Worm (Caenorhabditis elegans): ENCODE results near the gene T15B7.15.

The T15B7.15 gene

ce11 chrV:6839008-6839407, 543 bp upstream of the T15B7.15 start, which contains the start of gene hpo-8:
hpo-8 (plus strand) TSS chrV:6839289.
- TF ChIP-seq dao-5 (tag; optimal IDR thresholded peaks at IDR 0.05) (no peak), W03F9.2 (tag; optimal IDR thresholded peaks at IDR 0.05) (no peak), him-1 (tag; optimal IDR thresholded peaks at IDR 0.05) (no peak)

ce11 chrV:6836036-6836435, 2.4 kb downstream of the T15B7.15 start:
- no peak for TF ChIP-seq dao-5 (tag; optimal IDR thresholded peaks at IDR 0.05)
- no peak for TF ChIP-seq him-1 (tag; optimal IDR thresholded peaks at IDR 0.05)
- TF ChIP-seq W03F9.2 (tag; optimal IDR thresholded peaks at IDR 0.05) = no peak

ce11 chrV:6835242-6835641, 3.2 kb downstream of the T15B7.15 start, which contains the start of the genes T15B7.14 and col-143:
T15B7.14 (minus strand) TSS chrV:6835342.
col-143 (plus strand) TSS chrV:6835635.
- TF ChIP-seq him-1 (tag; optimal IDR thresholded peaks at IDR 0.05) (no peak), W03F9.2 (tag; optimal IDR thresholded peaks at IDR 0.05) (no peak)

ce11 chrV:6831539-6831938, 6.9 kb downstream of the T15B7.15 start:
- TF ChIP-seq him-1 (tag; optimal IDR thresholded peaks at IDR 0.05) = no peak
- no peak for TF ChIP-seq dao-5 (tag; optimal IDR thresholded peaks at IDR 0.05)
- no peak for TF ChIP-seq W03F9.2 (tag; optimal IDR thresholded peaks at IDR 0.05)

- TF ChIP-seq him-1 (tag; optimal IDR thresholded peaks at IDR 0.05) (no peak), dao-5 (tag; optimal IDR thresholded peaks at IDR 0.05) (no peak), W03F9.2 (tag; optimal IDR thresholded peaks at IDR 0.05) (no peak)
These were observed 7.7 kb downstream of the T15B7.15 start, which contains the start of gene col-142 for ce11 chrV:6830755-6831227. col-142 (plus strand) TSS chrV:6831177.

- TF ChIP-seq dao-5 (tag; optimal IDR thresholded peaks at IDR 0.05) (no peak), him-1 (tag; optimal IDR thresholded peaks at IDR 0.05) (no peak), W03F9.2 (tag; optimal IDR thresholded peaks at IDR 0.05) (no peak)
These were observed 8.4 kb downstream of the T15B7.15 start for ce11 chrV:6830075-6830474.

- TF ChIP-seq dao-5 (tag; optimal IDR thresholded peaks at IDR 0.05) (no peak), him-1 (tag; optimal IDR thresholded peaks at IDR 0.05) (no peak), W03F9.2 (tag; optimal IDR thresholded peaks at IDR 0.05) (no peak)
These were observed 9.1 kb downstream of the T15B7.15 start, which contains the start of gene col-141 for ce11 chrV:6829404-6829803. col-141 (plus strand) TSS chrV:6829704.

ce11 chrV:6828786-6829185, 9.7 kb downstream of the T15B7.15 start, which contains the start of gene dmsr-15:
dmsr-15 (minus strand) TSS chrV:6828886.
- TF ChIP-seq him-1 (tag; optimal IDR thresholded peaks at IDR 0.05) (no peak), dao-5 (tag; optimal IDR thresholded peaks at IDR 0.05) (no peak), W03F9.2 (tag; optimal IDR thresholded peaks at IDR 0.05) (no peak)

- TF ChIP-seq W03F9.2 (tag; optimal IDR thresholded peaks at IDR 0.05) = no peak
- TF ChIP-seq dao-5 (tag; optimal IDR thresholded peaks at IDR 0.05) = no peak
- TF ChIP-seq him-1 (tag; optimal IDR thresholded peaks at IDR 0.05) = no peak
These were observed 15.0 kb downstream of the T15B7.15 start for ce11 chrV:6823432-6823831.

ce11 chrV:6821509-6821908, 17.0 kb downstream of the T15B7.15 start, which contains the start of gene T15B7.8:
T15B7.8 (plus strand) TSS chrV:6821809.
- TF ChIP-seq him-1 (tag; optimal IDR thresholded peaks at IDR 0.05) (no peak), W03F9.2 (tag; optimal IDR thresholded peaks at IDR 0.05) (no peak), dao-5 (tag; optimal IDR thresholded peaks at IDR 0.05) (no peak)

- TF ChIP-seq W03F9.2 (tag; optimal IDR thresholded peaks at IDR 0.05) (no peak), dao-5 (tag; optimal IDR thresholded peaks at IDR 0.05) (no peak), him-1 (tag; optimal IDR thresholded peaks at IDR 0.05) (no peak)
These were observed 18.7 kb downstream of the T15B7.15 start, which contains the start of gene dmsr-13 for ce11 chrV:6819812-6820211. dmsr-13 (minus strand) TSS chrV:6819912.

ce11 chrV:6817184-6817583, 21.3 kb downstream of the T15B7.15 start, which contains the start of gene dmsr-14:
dmsr-14 (minus strand) TSS chrV:6817284.
- TF ChIP-seq dao-5 (tag; optimal IDR thresholded peaks at IDR 0.05) (no peak), him-1 (tag; optimal IDR thresholded peaks at IDR 0.05) (no peak), W03F9.2 (tag; optimal IDR thresholded peaks at IDR 0.05) (no peak)

- TF ChIP-seq him-1 (tag; optimal IDR thresholded peaks at IDR 0.05) (no peak), W03F9.2 (tag; optimal IDR thresholded peaks at IDR 0.05) (no peak), dao-5 (tag; optimal IDR thresholded peaks at IDR 0.05) (no peak)
These were observed 24.6 kb downstream of the T15B7.15 start for ce11 chrV:6813862-6814261.

- TF ChIP-seq W03F9.2 (tag; optimal IDR thresholded peaks at IDR 0.05) (no peak), dao-5 (tag; optimal IDR thresholded peaks at IDR 0.05) (no peak), him-1 (tag; optimal IDR thresholded peaks at IDR 0.05) (no peak)
These were observed 26.6 kb downstream of the T15B7.15 start for ce11 chrV:6811863-6812262.

ce11 chrV:6810091-6810490, 28.4 kb downstream of the T15B7.15 start:
- TF ChIP-seq W03F9.2 (tag; optimal IDR thresholded peaks at IDR 0.05) (no peak), him-1 (tag; optimal IDR thresholded peaks at IDR 0.05) (no peak), dao-5 (tag; optimal IDR thresholded peaks at IDR 0.05) (no peak)

Data from whole organism, L4/young adult.